Worm (Caenorhabditis elegans) whole organism, L3 larva: ENCODE results near the gene srh-55.
A peak's percentile ranks its signal among the peaks of the same experiment; 100 is the strongest.

Source experiments
- R02D3.7 ChIP-seq: fragments of 150-350 bp; optimal IDR thresholded peaks from 2 replicates; lab custom pipeline; 2014; ENCODE audit warnings: missing biosample characterization, missing genetic modification characterization
- ZK546.5 ChIP-seq: sonication (generic microtip); optimal IDR thresholded peaks from 2 replicates; lab custom pipeline; 2017; ENCODE audit warnings: missing biosample characterization, missing genetic modification characterization
- ama-1 ChIP-seq: fragments of 150-350 bp; optimal IDR thresholded peaks from 2 replicates; lab custom pipeline; 2018
- ceh-28 ChIP-seq: fragments of 150-350 bp; optimal IDR thresholded peaks from 2 replicates; lab custom pipeline; 2014; ENCODE audit warnings: missing biosample characterization, missing genetic modification reagents, missing genetic modification characterization
- ceh-9 ChIP-seq: sonication (generic microtip); optimal IDR thresholded peaks from 2 replicates; lab custom pipeline; 2018; ENCODE audit warnings: missing biosample characterization, missing genetic modification characterization
- daf-12 ChIP-seq: fragments of 150-350 bp; optimal IDR thresholded peaks from 2 replicates; lab custom pipeline; 2014; ENCODE audit warnings: missing biosample characterization, missing genetic modification reagents, missing genetic modification characterization
- egl-5 ChIP-seq: fragments of 150-350 bp; optimal IDR thresholded peaks from 2 replicates; lab custom pipeline; 2017; ENCODE audit warnings: missing biosample characterization, missing genetic modification reagents, missing genetic modification characterization, inconsistent platforms
- elt-1 ChIP-seq: fragments of 150-350 bp; optimal IDR thresholded peaks from 2 replicates; lab custom pipeline; 2014; ENCODE audit warnings: missing biosample characterization, missing genetic modification characterization
- elt-2 ChIP-seq: sonication (generic microtip); optimal IDR thresholded peaks from 2 replicates; lab custom pipeline; 2016; ENCODE audit warnings: missing genetic modification reagents, mild to moderate bottlenecking, missing genetic modification characterization, missing compliant biosample characterization
- hmg-11 ChIP-seq: sonication (generic microtip); optimal IDR thresholded peaks from 2 replicates; lab custom pipeline; 2016; ENCODE audit warnings: missing genetic modification characterization, missing compliant biosample characterization
- lin-15B ChIP-seq: fragments of 150-350 bp; optimal IDR thresholded peaks from 2 replicates; lab custom pipeline; 2014; ENCODE audit warnings: missing biosample characterization, missing genetic modification characterization
- lin-39 ChIP-seq: fragments of 150-350 bp; optimal IDR thresholded peaks from 2 replicates; lab custom pipeline; 2018; ENCODE audit warnings: missing biosample characterization, missing genetic modification reagents, missing genetic modification characterization
- mml-1 ChIP-seq: fragments of 150-350 bp; sonication (generic microtip); optimal IDR thresholded peaks from 3 replicates; lab custom pipeline; 2014; ENCODE audit warnings: missing biosample characterization, missing genetic modification characterization
- nfya-1 ChIP-seq: sonication (generic microtip); optimal IDR thresholded peaks from 2 replicates; lab custom pipeline; 2017; ENCODE audit warnings: missing genetic modification characterization, mild to moderate bottlenecking, missing compliant biosample characterization, antibody characterized with exemption, moderate library complexity; ENCODE audit not compliant: insufficient read depth
- nhr-11 ChIP-seq: fragments of 150-350 bp; optimal IDR thresholded peaks from 2 replicates; lab custom pipeline; 2014; ENCODE audit warnings: missing biosample characterization, missing genetic modification characterization
- nhr-12 ChIP-seq: fragments of 150-350 bp; optimal IDR thresholded peaks from 2 replicates; lab custom pipeline; 2014; ENCODE audit warnings: missing biosample characterization, missing genetic modification characterization
- nhr-23 ChIP-seq: fragments of 150-350 bp; optimal IDR thresholded peaks from 2 replicates; lab custom pipeline; 2014; ENCODE audit warnings: missing biosample characterization, missing genetic modification reagents, missing genetic modification characterization
- nhr-237 ChIP-seq: fragments of 150-350 bp; optimal IDR thresholded peaks from 2 replicates; lab custom pipeline; 2014; ENCODE audit warnings: missing biosample characterization, missing genetic modification characterization
- nhr-25 ChIP-seq: sonication (generic microtip); optimal IDR thresholded peaks from 2 replicates; lab custom pipeline; 2017; ENCODE audit warnings: missing biosample characterization, missing genetic modification characterization
- nhr-28 ChIP-seq: fragments of 150-350 bp; optimal IDR thresholded peaks from 2 replicates; lab custom pipeline; 2014; ENCODE audit warnings: missing biosample characterization, missing genetic modification characterization
- nhr-43 ChIP-seq: sonication (generic microtip); optimal IDR thresholded peaks from 2 replicates; lab custom pipeline; 2016; ENCODE audit warnings: mild to moderate bottlenecking, missing genetic modification characterization, missing compliant biosample characterization; ENCODE audit not compliant: poor library complexity, severe bottlenecking
- nhr-77 ChIP-seq: fragments of 150-350 bp; optimal IDR thresholded peaks from 2 replicates; lab custom pipeline; 2014; ENCODE audit warnings: missing biosample characterization, missing genetic modification characterization
- pha-4 ChIP-seq: fragments of 150-350 bp; optimal IDR thresholded peaks from 2 replicates; lab custom pipeline; 2014; ENCODE audit warnings: missing biosample characterization, missing genetic modification reagents, missing genetic modification characterization
- sea-2 ChIP-seq: fragments of 150-350 bp; sonication (generic microtip); optimal IDR thresholded peaks from 4 replicates; lab custom pipeline; 2014; ENCODE audit warnings: missing biosample characterization, missing genetic modification reagents, missing genetic modification characterization
- skn-1 ChIP-seq: fragments of 150-350 bp; optimal IDR thresholded peaks from 2 replicates; lab custom pipeline; 2014; ENCODE audit warnings: missing biosample characterization, missing genetic modification characterization
- snpc-4 ChIP-seq: fragments of 150-350 bp; optimal IDR thresholded peaks from 2 replicates; lab custom pipeline; 2014; ENCODE audit warnings: missing biosample characterization, missing genetic modification characterization
- unc-39 ChIP-seq: sonication (generic microtip); optimal IDR thresholded peaks from 4 replicates; lab custom pipeline; 2017; ENCODE audit warnings: missing biosample characterization, missing genetic modification characterization
- unc-62 ChIP-seq: fragments of 150-350 bp; sonication (generic microtip); optimal IDR thresholded peaks from 4 replicates; lab custom pipeline; 2014; ENCODE audit warnings: missing biosample characterization, missing genetic modification reagents, missing genetic modification characterization
- ztf-11 ChIP-seq: fragments of 150-350 bp; optimal IDR thresholded peaks from 2 replicates; lab custom pipeline; 2014; ENCODE audit warnings: missing biosample characterization, missing genetic modification characterization

The srh-55 gene

ce11 chrV:15143285-15143684, 10.1 kb upstream of the srh-55 start, which contains the start of gene K08F9.1:
Gene K08F9.1 (minus strand): TSS chrV:15143385.
- TF ChIP-seq ztf-11 (tag; lab: Kevin White, UChicago): no peak
- no peak for TF ChIP-seq ama-1 (lab: Kevin White, UChicago)
- no peak for TF ChIP-seq nhr-77
- TF ChIP-seq lin-39: no peak
- no peak for TF ChIP-seq ZK546.5
- no peak for TF ChIP-seq R02D3.7 (tag; lab: Kevin White, UChicago)
- no peak for TF ChIP-seq daf-12 (tag; lab: Kevin White, UChicago)
- no peak for TF ChIP-seq sea-2 (GFP tag; lab: Kevin White, UChicago)
- no peak for TF ChIP-seq nhr-11
- TF ChIP-seq, all 47 proteins: peak for 0

- TF ChIP-seq ceh-9 (tag; lab: Kevin White, UChicago) (no peak), nhr-25 (tag; lab: Kevin White, UChicago) (peak; percentile 49), elt-1 (tag; lab: Kevin White, UChicago) (no peak), elt-2 (tag; lab: Kevin White, UChicago) (peak; percentile 7), nhr-12 (no peak), nfya-1 (tag; lab: Kevin White, UChicago) (peak; percentile 71), nhr-23 (peak; percentile 92), nhr-43 (tag; lab: Kevin White, UChicago) (peak; percentile 52), lin-15B (tag; lab: Kevin White, UChicago) (peak; percentile 87), nhr-28 (no peak), pha-4 (tag; lab: Kevin White, UChicago) (peak; percentile 93), hmg-11 (peak; percentile 32), snpc-4 (tag; lab: Kevin White, UChicago) (peak; percentile 71)
These were observed 9.6 kb upstream of the srh-55 start, which contains the start of gene K08F9.4 for ce11 chrV:15143798-15144197. Gene K08F9.4 (plus strand): TSS chrV:15144019.

- TF ChIP-seq hmg-11: no peak
- TF ChIP-seq lin-39: no peak
- no peak for TF ChIP-seq elt-2 (tag; lab: Kevin White, UChicago)
- TF ChIP-seq nhr-237 (tag; lab: Kevin White, UChicago): no peak
- no peak for TF ChIP-seq nhr-25 (tag; lab: Kevin White, UChicago)
- no peak for TF ChIP-seq unc-39
- TF ChIP-seq pha-4 (tag; lab: Kevin White, UChicago): no peak
- TF ChIP-seq unc-62 (GFP tag; lab: Kevin White, UChicago): no peak
- no peak for TF ChIP-seq egl-5
These were observed 5.6 kb upstream of the srh-55 start, which contains the start of gene T09F5.20 for ce11 chrV:15147776-15148175. Gene T09F5.20 (minus strand): TSS chrV:15147876.

- TF ChIP-seq nhr-237 (tag; lab: Kevin White, UChicago): no peak
- TF ChIP-seq, all 47 proteins: peak for 0
These were observed 4.6 kb upstream of the srh-55 start, which contains the start of gene T09F5.1 for ce11 chrV:15148800-15149199. Gene T09F5.1 (plus strand): TSS chrV:15149100.

ce11 chrV:15150176-15150575, 3.2 kb upstream of the srh-55 start:
- TF ChIP-seq nfya-1 (tag; lab: Kevin White, UChicago) (peak; percentile 58), mml-1 (tag; lab: Kevin White, UChicago) (no peak)

ce11 chrV:15150661-15151060, 2.7 kb upstream of the srh-55 start, which contains the start of gene T09F5.2:
Gene T09F5.2 (plus strand): TSS chrV:15150961.
- TF ChIP-seq ZK546.5 (no peak), pha-4 (tag; lab: Kevin White, UChicago) (no peak), nhr-23 (no peak), ceh-28 (tag; lab: Kevin White, UChicago) (no peak), nhr-237 (tag; lab: Kevin White, UChicago) (no peak), hmg-11 (no peak), unc-39 (no peak), skn-1 (tag; lab: Kevin White, UChicago) (no peak)

- TF ChIP-seq snpc-4 (tag; lab: Kevin White, UChicago): no peak
These were observed 1.4 kb upstream of the srh-55 start for ce11 chrV:15152010-15152409.
